Fruit fly (Drosophila melanogaster) whole organism, prepupa: ENCODE results near the gene hth.

Source experiments
- CG10631 ChIP-seq: fragments of 200-800 bp; sonication (Bioruptor generic); optimal IDR thresholded peaks from 2 replicates; lab custom pipeline; 2016; ENCODE audit warnings: missing biosample characterization, missing genetic modification characterization
- CG3032 ChIP-seq: fragments of 200-800 bp; optimal IDR thresholded peaks from 2 replicates; lab custom pipeline; 2019; ENCODE audit warnings: missing biosample characterization, mild to moderate bottlenecking, missing genetic modification characterization, moderate library complexity
- CG31627 ChIP-seq: fragments of 200-800 bp; sonication (Bioruptor generic); optimal IDR thresholded peaks from 3 replicates; lab custom pipeline; 2016; ENCODE audit warnings: missing biosample characterization, missing genetic modification characterization
- CG4318 ChIP-seq: fragments of 200-800 bp; sonication (Bioruptor generic); optimal IDR thresholded peaks from 3 replicates; lab custom pipeline; 2017; ENCODE audit warnings: missing biosample characterization, mild to moderate bottlenecking, missing genetic modification characterization
- CG6163 ChIP-seq: fragments of 200-800 bp; sonication (Bioruptor generic); IDR thresholded peaks from 3 replicates; pipeline ENCODE4 v1.3.6; 2022; ENCODE audit warnings: missing biosample characterization, missing genetic modification characterization
- CG6808 ChIP-seq: fragments of 200-800 bp; sonication (Bioruptor generic); optimal IDR thresholded peaks from 3 replicates; lab custom pipeline; 2017; ENCODE audit warnings: missing biosample characterization, missing genetic modification characterization, mild to moderate bottlenecking, moderate library complexity, missing genetic modification reagents
- Eip78C ChIP-seq: fragments of 200-800 bp; sonication (Bioruptor generic); peaks from one replicate; lab custom pipeline; 2016; ENCODE audit warnings: missing biosample characterization, missing genetic modification characterization
- Ets21C ChIP-seq: fragments of 200-800 bp; sonication (Bioruptor generic); optimal IDR thresholded peaks from 3 replicates; lab custom pipeline; 2016; ENCODE audit warnings: missing biosample characterization, missing genetic modification characterization
- Ets96B ChIP-seq: fragments of 200-800 bp; optimal IDR thresholded peaks from 2 replicates; lab custom pipeline; 2019; ENCODE audit warnings: missing biosample characterization, mild to moderate bottlenecking, missing genetic modification characterization, moderate library complexity
- Gug ChIP-seq: fragments of 200-800 bp; sonication (Bioruptor generic); IDR thresholded peaks from 2 replicates; pipeline ENCODE4 v1.3.6; 2022; ENCODE audit warnings: missing biosample characterization, missing genetic modification characterization
- Hr39 ChIP-seq: fragments of 200-800 bp; sonication (Bioruptor generic); optimal IDR thresholded peaks from 2 replicates; lab custom pipeline; 2016; ENCODE audit warnings: missing biosample characterization, missing genetic modification characterization
- Hr4 ChIP-seq: fragments of 200-800 bp; sonication (Bioruptor generic); optimal IDR thresholded peaks from 3 replicates; lab custom pipeline; 2016; ENCODE audit warnings: missing biosample characterization, missing genetic modification characterization
- Met ChIP-seq: fragments of 200-800 bp; sonication (Bioruptor generic); optimal IDR thresholded peaks from 3 replicates; lab custom pipeline; 2016; ENCODE audit warnings: missing biosample characterization, missing genetic modification characterization
- Smox ChIP-seq: fragments of 200-800 bp; sonication (Bioruptor generic); optimal IDR thresholded peaks from 3 replicates; lab custom pipeline; 2016; ENCODE audit warnings: missing biosample characterization, missing genetic modification characterization
- Sox102F ChIP-seq: fragments of 200-800 bp; sonication (Bioruptor generic); optimal IDR thresholded peaks from 2 replicates; lab custom pipeline; 2016; ENCODE audit warnings: missing biosample characterization, mild to moderate bottlenecking, missing genetic modification characterization
- Sox14 ChIP-seq: fragments of 200-800 bp; sonication (Bioruptor generic); optimal IDR thresholded peaks from 3 replicates; lab custom pipeline; 2016; ENCODE audit warnings: missing biosample characterization, missing genetic modification characterization
- Sox15 ChIP-seq: fragments of 200-800 bp; sonication (Bioruptor generic); optimal IDR thresholded peaks from 3 replicates; lab custom pipeline; 2016; ENCODE audit warnings: missing biosample characterization, missing genetic modification characterization
- achi ChIP-seq: fragments of 200-800 bp; sonication (Bioruptor generic); optimal IDR thresholded peaks from 3 replicates; lab custom pipeline; 2016; ENCODE audit warnings: missing biosample characterization, missing genetic modification characterization
- acj6 ChIP-seq: fragments of 200-800 bp; sonication (Bioruptor generic); optimal IDR thresholded peaks from 3 replicates; lab custom pipeline; 2016; ENCODE audit warnings: missing biosample characterization, missing genetic modification characterization
- cyc ChIP-seq: fragments of 200-800 bp; sonication (Bioruptor generic); optimal IDR thresholded peaks from 3 replicates; lab custom pipeline; 2016; ENCODE audit warnings: missing biosample characterization, missing genetic modification characterization
- dac ChIP-seq: fragments of 200-800 bp; sonication (Bioruptor generic); optimal IDR thresholded peaks from 2 replicates; lab custom pipeline; 2017; ENCODE audit warnings: missing biosample characterization, mild to moderate bottlenecking, missing genetic modification characterization
- dsx ChIP-seq: fragments of 200-800 bp; optimal IDR thresholded peaks from 3 replicates; lab custom pipeline; 2019; ENCODE audit warnings: missing biosample characterization, mild to moderate bottlenecking, missing genetic modification characterization, moderate library complexity; ENCODE audit not compliant: poor library complexity, severe bottlenecking
- eg ChIP-seq: fragments of 200-800 bp; sonication (Bioruptor generic); IDR thresholded peaks from 3 replicates; pipeline ENCODE4 v1.3.6; 2022; ENCODE audit warnings: missing biosample characterization, missing genetic modification characterization
- esn ChIP-seq: fragments of 200-800 bp; sonication (Bioruptor generic); optimal IDR thresholded peaks from 2 replicates; lab custom pipeline; 2016; ENCODE audit warnings: missing biosample characterization, mild to moderate bottlenecking, missing genetic modification characterization, moderate library complexity
- fd59A ChIP-seq: fragments of 200-800 bp; sonication (Bioruptor generic); optimal IDR thresholded peaks from 2 replicates; lab custom pipeline; 2017; ENCODE audit warnings: missing biosample characterization, mild to moderate bottlenecking, missing genetic modification characterization, missing genetic modification reagents
- fkh ChIP-seq: fragments of 200-800 bp; sonication (Bioruptor generic); optimal IDR thresholded peaks from 3 replicates; lab custom pipeline; 2017; ENCODE audit warnings: missing biosample characterization, mild to moderate bottlenecking, missing genetic modification characterization, moderate library complexity
- lz ChIP-seq: fragments of 200-800 bp; sonication (Bioruptor generic); optimal IDR thresholded peaks from 3 replicates; lab custom pipeline; 2016; ENCODE audit warnings: missing biosample characterization, missing genetic modification characterization
- net ChIP-seq: fragments of 200-800 bp; sonication (Bioruptor generic); optimal IDR thresholded peaks from 3 replicates; lab custom pipeline; 2016; ENCODE audit warnings: missing biosample characterization, missing genetic modification characterization
- pdm3 ChIP-seq: fragments of 200-800 bp; sonication (Bioruptor generic); optimal IDR thresholded peaks from 3 replicates; lab custom pipeline; 2016; ENCODE audit warnings: missing biosample characterization, missing genetic modification characterization
- salr ChIP-seq, 2 experiments: fragments of 200-800 bp; sonication (Bioruptor generic); optimal IDR thresholded peaks; 3 replicates each; lab custom pipeline; 2016 to 2018; ENCODE audit warnings: missing biosample characterization in 2 of 2, missing genetic modification characterization in 2 of 2, mild to moderate bottlenecking in 1 of 2
- spab ChIP-seq: fragments of 200-800 bp; sonication (Bioruptor generic); optimal IDR thresholded peaks from 2 replicates; lab custom pipeline; 2017; ENCODE audit warnings: missing biosample characterization, mild to moderate bottlenecking, missing genetic modification characterization, missing genetic modification reagents
- ss ChIP-seq, 2 experiments: fragments of 200-800 bp; sonication (Bioruptor generic); optimal IDR thresholded peaks; 2 replicates in 1 of 2; 3 replicates in 1 of 2; lab custom pipeline; 2017 to 2018; ENCODE audit warnings: mild to moderate bottlenecking in 2 of 2, missing biosample characterization in 2 of 2, missing genetic modification characterization in 2 of 2, moderate library complexity in 1 of 2
- svp ChIP-seq: fragments of 200-800 bp; sonication (Bioruptor generic); peaks from one replicate; lab custom pipeline; 2016; ENCODE audit warnings: missing biosample characterization, missing genetic modification characterization
- topi ChIP-seq: fragments of 200-800 bp; sonication (Bioruptor generic); optimal IDR thresholded peaks from 3 replicates; lab custom pipeline; 2016; ENCODE audit warnings: missing biosample characterization, missing genetic modification characterization
- vri ChIP-seq: fragments of 200-800 bp; sonication (Bioruptor generic); optimal IDR thresholded peaks from 3 replicates; lab custom pipeline; 2016; ENCODE audit warnings: missing biosample characterization, mild to moderate bottlenecking, missing genetic modification characterization

hth gene

DNA sequence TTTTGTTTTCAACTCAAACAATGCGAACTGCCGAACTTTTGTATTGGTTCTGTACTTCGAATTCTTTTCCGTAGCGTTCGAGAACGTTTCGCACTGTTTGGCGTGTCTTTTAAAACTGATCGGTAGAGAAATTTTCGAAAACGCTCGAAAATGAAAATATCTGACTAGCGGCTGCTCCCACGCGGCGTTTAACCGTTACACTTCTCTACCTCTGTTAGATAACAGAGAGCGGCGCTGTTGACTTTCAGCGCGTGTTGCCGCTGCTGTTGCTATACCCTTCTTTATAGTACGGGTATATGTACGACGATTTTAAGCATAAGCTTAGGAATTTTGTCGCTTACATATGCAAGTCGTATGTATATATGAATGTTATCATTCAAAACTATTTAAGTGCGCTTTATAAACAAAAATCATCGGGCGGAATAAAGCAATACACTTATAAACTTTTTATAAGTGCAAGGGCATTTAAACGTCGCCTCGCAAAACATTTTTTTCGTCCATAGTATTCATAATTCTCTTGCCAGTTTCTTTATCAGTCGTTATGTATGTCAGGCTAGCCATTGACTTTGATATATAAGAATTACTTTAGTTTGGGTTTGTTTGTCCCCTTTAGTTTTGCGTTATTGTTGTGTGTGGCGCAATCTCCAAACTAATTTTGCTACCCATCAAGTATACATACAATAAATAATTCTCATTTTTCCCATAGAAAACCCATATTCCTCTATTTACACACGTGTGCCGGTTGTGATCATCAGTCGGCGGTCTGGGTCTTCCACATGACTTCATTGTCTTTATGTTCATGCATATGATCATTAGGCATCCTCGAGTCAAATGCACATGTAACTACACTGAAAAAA lies 41.7 kb upstream of the hth start, which contains the start of gene Phyhd1 (continued):
- TF ChIP-seq svp (GFP tag; lab: Kevin White, UChicago) (peak; percentile 90), CG10631 (GFP tag; lab: Kevin White, UChicago) (peak; percentile 85), Smox (GFP tag; lab: Kevin White, UChicago) (peak; percentile 70), net (peak; percentile 81), Met (GFP tag; lab: Kevin White, UChicago) (peak; percentile 79), CG6808 (GFP tag; lab: Kevin White, UChicago) (peak; percentile 54), Hr4 (GFP tag; lab: Kevin White, UChicago) (peak; percentile 88), salr (GFP tag; optimal IDR thresholded peaks at IDR 0.05; lab: Kevin White, UChicago) (peak; percentile 72 to 73), Ets96B (tag; lab: Kevin White, UChicago) (peak; percentile 75), Hr39 (peak; percentile 87)

DNA sequence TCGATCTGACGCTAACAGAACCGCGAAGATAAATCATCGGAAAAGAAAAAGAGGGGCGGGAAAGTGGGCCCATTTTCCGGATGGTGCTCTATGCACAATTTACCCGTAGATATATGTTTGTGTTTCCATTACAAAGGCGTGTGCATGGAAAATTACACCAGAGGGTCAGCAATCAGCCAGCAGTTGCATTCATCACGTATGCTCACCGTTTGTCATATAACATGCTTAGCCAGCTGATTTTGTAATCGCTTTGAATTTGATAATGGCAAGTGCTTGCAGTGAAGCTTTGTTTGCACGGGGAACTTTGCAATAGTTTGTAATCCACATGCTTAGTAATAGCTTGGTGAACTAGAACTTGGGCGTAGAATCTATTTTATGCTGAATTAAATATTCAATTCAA lies 40.5 kb upstream of the hth start:
- no peak for TF ChIP-seq ss (GFP tag; optimal IDR thresholded peaks at IDR 0.05; lab: Kevin White, UChicago)
- peak; percentile 50 for TF ChIP-seq svp (GFP tag; lab: Kevin White, UChicago)

dm6 chr3R:10678935-10679565 lies 39.7 kb upstream of the hth start:
- TF ChIP-seq eg (GFP tag; lab: Robert Waterston, UW) (peak; percentile 39; the same call in 1 of the 3 replicates), svp (GFP tag; lab: Kevin White, UChicago) (peak; percentile 80), CG6808 (GFP tag; lab: Kevin White, UChicago) (no peak)

DNA sequence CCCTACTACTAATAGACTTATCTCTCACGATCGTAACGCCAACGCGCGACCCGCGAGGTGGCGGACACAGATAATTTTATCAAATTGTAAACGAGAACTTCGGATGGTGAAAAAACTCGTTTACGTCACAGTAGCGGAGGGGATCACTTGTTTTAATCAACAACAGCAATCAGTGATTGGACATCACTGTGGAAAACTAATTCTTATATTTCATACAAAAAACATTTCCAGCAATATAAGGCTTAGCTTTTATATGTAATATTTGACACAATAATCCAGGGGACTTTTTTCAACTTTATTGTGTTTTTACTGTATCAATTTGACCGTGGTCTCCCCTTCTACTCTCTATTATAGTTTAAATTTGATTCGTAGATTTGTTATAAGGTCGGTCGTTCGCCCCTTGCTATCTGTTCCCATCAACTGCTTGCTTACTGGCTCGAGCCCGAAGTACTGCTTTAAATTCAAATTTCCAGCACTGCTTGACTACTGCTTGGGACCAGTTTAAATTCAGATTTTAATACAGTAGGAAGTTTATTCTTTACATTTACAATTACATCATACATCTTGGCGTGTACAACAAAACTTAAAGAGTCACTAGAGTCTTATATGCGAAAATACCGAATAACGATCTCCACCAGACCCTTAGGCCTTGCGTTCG lies 38.0 kb upstream of the hth start, which contains the start of gene CG6465:
Gene CG6465 (minus strand): TSS at position 7 of the 658 bp plus-strand sequence.
- TF ChIP-seq CG4318 (GFP tag; lab: Kevin White, UChicago) (no peak), svp (GFP tag; lab: Kevin White, UChicago) (peak; percentile 55), fkh (GFP tag; lab: Kevin White, UChicago) (peak; percentile 61), eg (GFP tag; lab: Robert Waterston, UW) (0 out of 3 replicates have a peak, but pooled peaks have one; percentile 13), Eip78C (GFP tag; lab: Kevin White, UChicago) (peak; percentile 53)

DNA sequence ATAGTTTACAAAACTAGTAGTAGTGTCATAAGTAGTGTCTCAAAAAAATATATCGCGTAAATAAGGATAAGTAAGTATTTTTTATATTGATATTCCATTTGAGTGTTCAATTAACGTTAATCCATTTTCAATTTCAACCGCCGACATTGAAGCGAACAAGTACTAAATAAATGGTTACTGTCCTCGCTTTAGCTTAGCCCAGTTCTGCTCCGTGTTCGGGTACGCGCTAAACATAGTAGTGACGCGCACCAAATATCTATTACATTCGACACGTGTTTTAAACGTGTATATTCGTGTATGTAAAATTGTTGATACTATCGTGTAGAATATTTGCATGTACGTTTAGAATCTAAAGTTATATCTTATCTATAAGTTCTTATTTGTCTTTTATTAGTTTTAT lies 35.7 kb upstream of the hth start:
- TF ChIP-seq Sox15 (no peak), esn (GFP tag; lab: Kevin White, UChicago) (peak; percentile 10), CG3032 (tag; lab: Kevin White, UChicago) (peak; percentile 17), Eip78C (GFP tag; lab: Kevin White, UChicago) (peak; percentile 65), Sox14 (no peak), CG31627 (GFP tag; lab: Kevin White, UChicago) (peak; percentile 1), topi (GFP tag; lab: Kevin White, UChicago) (peak; percentile 37)

- TF ChIP-seq esn (GFP tag; lab: Kevin White, UChicago): peak; percentile 18
- TF ChIP-seq spab (GFP tag; lab: Kevin White, UChicago): peak; percentile 3
- TF ChIP-seq Met (GFP tag; lab: Kevin White, UChicago): peak; percentile 32
- TF ChIP-seq achi (GFP tag; lab: Kevin White, UChicago): peak; percentile 7
- TF ChIP-seq CG6163 (GFP tag; lab: Robert Waterston, UW): peak; percentile 38; the same call in 1 of the 3 replicates
- TF ChIP-seq dsx (GFP tag; lab: Kevin White, UChicago): no peak
- peak; percentile 13 for TF ChIP-seq pdm3
- TF ChIP-seq Ets21C (GFP tag; lab: Kevin White, UChicago): peak; percentile 3
- no peak for TF ChIP-seq Gug (GFP tag; lab: Robert Waterston, UW)
- peak; percentile 22 for TF ChIP-seq CG31627 (GFP tag; lab: Kevin White, UChicago)
- no peak for TF ChIP-seq dac (GFP tag; lab: Kevin White, UChicago)
- TF ChIP-seq vri: peak; percentile 21
- no peak for TF ChIP-seq fd59A (GFP tag; lab: Kevin White, UChicago)
- peak; percentile 1 for TF ChIP-seq Ets96B (tag; lab: Kevin White, UChicago)
- peak; percentile 72 for TF ChIP-seq svp (GFP tag; lab: Kevin White, UChicago)
- peak; percentile 30 for TF ChIP-seq Hr39
- peak; percentile 6 for TF ChIP-seq Sox102F (GFP tag; lab: Kevin White, UChicago)
- peak; percentile 28 for TF ChIP-seq lz (GFP tag; lab: Kevin White, UChicago)
- no peak for TF ChIP-seq net
- peak; percentile 7 for TF ChIP-seq acj6 (GFP tag; lab: Kevin White, UChicago)
- TF ChIP-seq Smox (GFP tag; lab: Kevin White, UChicago): peak; percentile 14
- peak; percentile 16 for TF ChIP-seq cyc (GFP tag; lab: Kevin White, UChicago)
- peak; percentile 39 for TF ChIP-seq Eip78C (GFP tag; lab: Kevin White, UChicago)
Measured at dm6 chr3R:10673571-10673970, 34.2 kb upstream of the hth start.
